Worm (Caenorhabditis elegans): ENCODE data around the gene Y38E10A.9.

The Y38E10A.9 gene

ce11 chrII:12651208-12651607, 42.5 kb downstream of the Y38E10A.9 start:
- TF ChIP-seq F33H1.4 (GFP tag; IDR thresholded peaks at IDR 0.05): peak; percentile 28; the same call in 1 of the 2 replicates

- TF ChIP-seq ama-1 (optimal IDR thresholded peaks at IDR 0.05): no peak
- no peak for TF ChIP-seq ama-1 (GFP tag; optimal IDR thresholded peaks at IDR 0.05)
- no peak for TF ChIP-seq somi-1 (GFP tag; optimal IDR thresholded peaks at IDR 0.05)
- no peak for TF ChIP-seq egrh-3 (GFP tag; IDR thresholded peaks at IDR 0.05)
- no peak for TF ChIP-seq F10E7.11 (tag; optimal IDR thresholded peaks at IDR 0.05)
- TF ChIP-seq dpl-1 (GFP tag; optimal IDR thresholded peaks at IDR 0.05): no peak
- TF ChIP-seq ztf-22 (GFP tag; optimal IDR thresholded peaks at IDR 0.05): no peak
- TF ChIP-seq Y67H2A.10 (GFP tag; conservative IDR thresholded peaks at IDR 0.05): no peak
- no peak for TF ChIP-seq T26A5.8 (tag; optimal IDR thresholded peaks at IDR 0.05)
- TF ChIP-seq madf-3 (GFP tag; IDR thresholded peaks at IDR 0.05): no peak
- TF ChIP-seq Y95B8A.8 (GFP tag; IDR thresholded peaks at IDR 0.05): no peak
These were observed 45.7 kb downstream of the Y38E10A.9 start, which contains the start of gene rgs-4 for ce11 chrII:12654447-12654846. TSS of gene rgs-4 (plus strand) at chrII:12654747.

- no peak for TF ChIP-seq gei-17 (GFP tag; optimal IDR thresholded peaks at IDR 0.05)
- no peak for TF ChIP-seq sea-2 (GFP tag; IDR thresholded peaks at IDR 0.05)
- no peak for TF ChIP-seq pha-4 (tag; optimal IDR thresholded peaks at IDR 0.05)
- TF ChIP-seq mxl-1 (tag; optimal IDR thresholded peaks at IDR 0.05): no peak
- TF ChIP-seq hmg-1.2 (GFP tag; IDR thresholded peaks at IDR 0.05): no peak
- no peak for TF ChIP-seq dpl-1 (GFP tag; optimal IDR thresholded peaks at IDR 0.05)
- no peak for TF ChIP-seq repo-1 (tag; optimal IDR thresholded peaks at IDR 0.05)
- no peak for TF ChIP-seq ceh-58 (GFP tag; IDR thresholded peaks at IDR 0.05)
- TF ChIP-seq zfh-2 (GFP tag; conservative IDR thresholded peaks at IDR 0.05): no peak
- no peak for TF ChIP-seq nhr-27 (tag; optimal IDR thresholded peaks at IDR 0.05)
- TF ChIP-seq dpff-1 (tag; optimal IDR thresholded peaks at IDR 0.05): no peak
- no peak for TF ChIP-seq F37B4.10 (GFP tag; IDR thresholded peaks at IDR 0.05)
- no peak for TF ChIP-seq C06A6.2 (GFP tag; conservative IDR thresholded peaks at IDR 0.05)
These were observed 47.1 kb downstream of the Y38E10A.9 start for ce11 chrII:12655816-12656215.

DNA sequence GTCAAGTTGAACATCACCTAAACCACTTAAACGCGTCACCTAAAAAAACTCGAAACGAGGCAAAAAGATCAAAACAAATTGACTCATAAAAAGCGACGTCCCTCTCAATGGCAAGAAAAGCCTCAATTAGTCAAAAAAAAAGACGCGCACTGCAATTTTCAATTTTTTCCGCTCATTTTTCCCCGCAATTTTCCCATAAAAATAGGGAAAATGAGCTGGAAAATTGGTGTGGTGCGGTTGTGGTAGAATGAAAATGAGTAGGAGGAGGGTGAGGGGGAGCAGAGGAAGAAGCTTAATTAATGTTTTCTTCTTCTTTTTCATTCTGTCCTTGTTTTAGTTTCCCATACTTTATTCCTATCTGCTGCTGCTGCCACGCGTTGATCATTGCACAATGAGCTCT, 48.9 kb downstream of the Y38E10A.9 start:
- TF ChIP-seq T26A5.8 (tag; optimal IDR thresholded peaks at IDR 0.05) (no peak), ceh-100 (GFP tag; IDR thresholded peaks at IDR 0.05) (no peak), bed-1 (GFP tag; IDR thresholded peaks at IDR 0.05) (no peak), rcor-1 (GFP tag; IDR thresholded peaks at IDR 0.05) (no peak), F37B4.10 (GFP tag; IDR thresholded peaks at IDR 0.05) (no peak)

DNA sequence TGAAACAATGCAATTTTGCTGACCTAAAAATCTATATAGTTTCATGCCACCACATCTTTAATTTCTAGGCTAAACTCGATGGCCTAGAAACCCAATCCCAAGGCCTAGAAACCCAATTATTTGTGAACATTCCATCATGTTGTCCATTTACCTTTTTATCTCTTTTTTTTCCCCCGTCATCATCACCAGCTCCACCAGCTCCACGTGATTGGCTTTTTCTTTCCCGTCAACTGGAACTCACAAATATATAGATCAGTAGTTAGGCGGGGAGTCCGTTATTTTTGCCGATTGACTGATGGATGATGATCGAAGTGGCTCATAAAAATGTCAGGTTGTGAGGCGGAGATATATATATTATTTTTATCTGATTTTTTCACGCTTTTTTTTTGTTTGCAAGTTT, 49.7 kb downstream of the Y38E10A.9 start:
- no peak for TF ChIP-seq cebp-1 (GFP tag; IDR thresholded peaks at IDR 0.05)
- no peak for TF ChIP-seq cebp-1 (tag; optimal IDR thresholded peaks at IDR 0.05)
- no peak for TF ChIP-seq cebp-2 (GFP tag; IDR thresholded peaks at IDR 0.05)
- no peak for TF ChIP-seq ztf-28 (GFP tag; IDR thresholded peaks at IDR 0.05)
- no peak for TF ChIP-seq xnd-1 (tag; optimal IDR thresholded peaks at IDR 0.05)
- no peak for TF ChIP-seq K12H6.12 (tag; optimal IDR thresholded peaks at IDR 0.05)
- TF ChIP-seq F55B11.4 (tag; optimal IDR thresholded peaks at IDR 0.05; ENCODE audit: borderline replicate concordance, insufficient read depth): no peak
- TF ChIP-seq F57A8.1 (GFP tag; optimal IDR thresholded peaks at IDR 0.05): no peak
- no peak for TF ChIP-seq attf-3 (GFP tag; conservative IDR thresholded peaks at IDR 0.05)
- TF ChIP-seq ceh-58 (GFP tag; IDR thresholded peaks at IDR 0.05): no peak
- no peak for TF ChIP-seq C17E4.6 (GFP tag; IDR thresholded peaks at IDR 0.05)
- no peak for TF ChIP-seq lin-54 (GFP tag; optimal IDR thresholded peaks at IDR 0.05)
- no peak for TF ChIP-seq B0019.2 (GFP tag; conservative IDR thresholded peaks at IDR 0.05)
- no peak for TF ChIP-seq bed-1 (GFP tag; IDR thresholded peaks at IDR 0.05)
- no peak for TF ChIP-seq nhr-179 (tag; optimal IDR thresholded peaks at IDR 0.05)

Measured in whole organism, young adult.